Worm (Caenorhabditis elegans): ENCODE data around the gene nasp-1.

- TF ChIP-seq zag-1 (tag; optimal IDR thresholded peaks at IDR 0.05) (no peak), ceh-82 (tag; optimal IDR thresholded peaks at IDR 0.05) (no peak), ama-1 (optimal IDR thresholded peaks at IDR 0.05) (no peak), lin-39 (tag; optimal IDR thresholded peaks at IDR 0.05) (no peak), elt-2 (tag; optimal IDR thresholded peaks at IDR 0.05) (peak; percentile 12), aha-1 (tag; optimal IDR thresholded peaks at IDR 0.05) (no peak), tbx-2 (tag; optimal IDR thresholded peaks at IDR 0.05) (no peak), blmp-1 (tag; optimal IDR thresholded peaks at IDR 0.05) (no peak)
These were observed 48.5 kb downstream of the nasp-1 start for ce11 chrII:11154957-11155356.
